Worm (Caenorhabditis elegans) whole organism, L3 larva: Measurements from ENCODE around the gene F22F7.4.

Source experiments
- ama-1 ChIP-seq: fragments of 150-350 bp; optimal IDR thresholded peaks from 2 replicates; lab custom pipeline; 2018
- daf-12 ChIP-seq: fragments of 150-350 bp; optimal IDR thresholded peaks from 2 replicates; lab custom pipeline; 2014; ENCODE audit warnings: missing biosample characterization, missing genetic modification reagents, missing genetic modification characterization
- nhr-67 ChIP-seq: fragments of 150-350 bp; optimal IDR thresholded peaks from 2 replicates; lab custom pipeline; 2014; ENCODE audit warnings: missing biosample characterization, missing genetic modification characterization
- tbx-2 ChIP-seq: sonication (generic microtip); optimal IDR thresholded peaks from 2 replicates; lab custom pipeline; 2016; ENCODE audit warnings: mild to moderate bottlenecking, missing genetic modification characterization, missing compliant biosample characterization

- TF ChIP-seq nhr-67 (tag; lab: Kevin White, UChicago) = no peak
- TF ChIP-seq tbx-2 (tag; lab: Kevin White, UChicago) = no peak
- TF ChIP-seq ama-1 (lab: Kevin White, UChicago) = peak; percentile 21
- no peak for TF ChIP-seq daf-12 (tag; lab: Kevin White, UChicago)
These were observed 37.0 kb downstream of the F22F7.4 start for ce11 chrV:2068728-2069443.
